Worm (Caenorhabditis elegans) whole organism, late embryonic: ENCODE data around the gene C12D8.13.
A peak's percentile ranks its signal among the peaks of the same experiment; 100 is the strongest.

Source experiments
- C08G9.2 ChIP-seq: sonication (generic microtip); optimal IDR thresholded peaks from 2 replicates; lab custom pipeline; 2016; ENCODE audit warnings: mild to moderate bottlenecking, missing genetic modification characterization, moderate library complexity, missing compliant biosample characterization
- C38D4.7 ChIP-seq: fragments of 200-800 bp; sonication (Bioruptor generic); optimal IDR thresholded peaks from 2 replicates; lab custom pipeline; 2018; ENCODE audit warnings: mild to moderate bottlenecking, missing genetic modification characterization, moderate library complexity, missing compliant biosample characterization
- F13H6.1 ChIP-seq: sonication (generic microtip); optimal IDR thresholded peaks from 2 replicates; lab custom pipeline; 2016; ENCODE audit warnings: missing genetic modification characterization, missing compliant biosample characterization
- K09A11.1 ChIP-seq: sonication (generic microtip); optimal IDR thresholded peaks from 2 replicates; lab custom pipeline; 2017; ENCODE audit warnings: antibody characterized with exemption, mild to moderate bottlenecking, missing genetic modification characterization, missing compliant biosample characterization; ENCODE audit not compliant: insufficient read depth
- T23F11.4 ChIP-seq: fragments of 200-800 bp; sonication (Bioruptor generic); optimal IDR thresholded peaks from 2 replicates; lab custom pipeline; 2018; ENCODE audit warnings: mild to moderate bottlenecking, missing genetic modification characterization, missing compliant biosample characterization
- ama-1 ChIP-seq: fragments of 150-350 bp; optimal IDR thresholded peaks from 2 replicates; lab custom pipeline; 2014
- ceh-14 ChIP-seq: sonication (generic microtip); optimal IDR thresholded peaks from 2 replicates; lab custom pipeline; 2016; ENCODE audit warnings: missing genotype, missing genetic modification characterization, missing compliant biosample characterization
- ceh-19 ChIP-seq: fragments of 200-800 bp; sonication (Bioruptor generic); optimal IDR thresholded peaks from 2 replicates; lab custom pipeline; 2018; ENCODE audit warnings: mild to moderate bottlenecking, missing genetic modification characterization, missing compliant biosample characterization
- ceh-2 ChIP-seq: sonication (generic microtip); optimal IDR thresholded peaks from 2 replicates; lab custom pipeline; 2016; ENCODE audit warnings: missing genotype, missing genetic modification characterization, missing compliant biosample characterization
- ceh-24 ChIP-seq: sonication (generic microtip); optimal IDR thresholded peaks from 2 replicates; lab custom pipeline; 2016; ENCODE audit warnings: mild to moderate bottlenecking, missing genetic modification characterization, missing compliant biosample characterization
- ceh-30 ChIP-seq: fragments of 150-350 bp; optimal IDR thresholded peaks from 2 replicates; lab custom pipeline; 2014; ENCODE audit warnings: missing biosample characterization, missing genetic modification characterization
- ceh-31 ChIP-seq: sonication (generic microtip); optimal IDR thresholded peaks from 2 replicates; lab custom pipeline; 2016; ENCODE audit warnings: missing genetic modification characterization, missing compliant biosample characterization
- ceh-48 ChIP-seq: sonication (generic microtip); optimal IDR thresholded peaks from 2 replicates; lab custom pipeline; 2016; ENCODE audit warnings: missing genetic modification characterization, inconsistent platforms, missing compliant biosample characterization
- ceh-6 ChIP-seq: fragments of 200-800 bp; sonication (Bioruptor generic); optimal IDR thresholded peaks from 2 replicates; lab custom pipeline; 2018; ENCODE audit warnings: mild to moderate bottlenecking, missing genetic modification characterization, missing compliant biosample characterization
- ceh-9 ChIP-seq: sonication (generic microtip); optimal IDR thresholded peaks from 2 replicates; lab custom pipeline; 2016; ENCODE audit warnings: mild to moderate bottlenecking, missing genetic modification characterization, inconsistent platforms, missing compliant biosample characterization
- dve-1 ChIP-seq: sonication (generic microtip); optimal IDR thresholded peaks from 2 replicates; lab custom pipeline; 2017; ENCODE audit warnings: antibody characterized with exemption, mild to moderate bottlenecking, missing genetic modification characterization, missing compliant biosample characterization
- elt-2 ChIP-seq: sonication (generic microtip); optimal IDR thresholded peaks from 2 replicates; lab custom pipeline; 2016; ENCODE audit warnings: missing genetic modification reagents, missing genetic modification characterization, missing compliant biosample characterization
- ets-4 ChIP-seq: sonication (generic microtip); optimal IDR thresholded peaks from 2 replicates; lab custom pipeline; 2016; ENCODE audit warnings: missing genetic modification characterization, missing compliant biosample characterization
- fkh-6 ChIP-seq: sonication (generic microtip); optimal IDR thresholded peaks from 2 replicates; lab custom pipeline; 2016; ENCODE audit warnings: missing genetic modification characterization, missing compliant biosample characterization
- hlh-13 ChIP-seq: fragments of 200-800 bp; sonication (Bioruptor generic); optimal IDR thresholded peaks from 2 replicates; lab custom pipeline; 2018; ENCODE audit warnings: mild to moderate bottlenecking, missing genetic modification characterization, missing compliant biosample characterization
- hlh-30 ChIP-seq: sonication (generic microtip); optimal IDR thresholded peaks from 2 replicates; lab custom pipeline; 2017; ENCODE audit warnings: antibody characterized with exemption, missing genetic modification characterization, missing compliant biosample characterization; ENCODE audit not compliant: insufficient read depth
- mec-3 ChIP-seq: sonication (generic microtip); optimal IDR thresholded peaks from 2 replicates; lab custom pipeline; 2016; ENCODE audit warnings: borderline replicate concordance, missing genetic modification characterization, missing compliant biosample characterization
- nfya-1 ChIP-seq: sonication (generic microtip); optimal IDR thresholded peaks from 2 replicates; lab custom pipeline; 2017; ENCODE audit warnings: missing genetic modification characterization, mild to moderate bottlenecking, missing compliant biosample characterization, antibody characterized with exemption, moderate library complexity
- odd-2 ChIP-seq: sonication (generic microtip); optimal IDR thresholded peaks from 2 replicates; lab custom pipeline; 2017; ENCODE audit warnings: antibody characterized with exemption, mild to moderate bottlenecking, missing genetic modification characterization, missing compliant biosample characterization
- pag-3 ChIP-seq: sonication (generic microtip); optimal IDR thresholded peaks from 2 replicates; lab custom pipeline; 2016; ENCODE audit warnings: missing compliant biosample characterization, missing genetic modification characterization, borderline replicate concordance
- pha-2 ChIP-seq: sonication (generic microtip); optimal IDR thresholded peaks from 2 replicates; lab custom pipeline; 2017; ENCODE audit warnings: mild to moderate bottlenecking, missing genetic modification characterization, missing compliant biosample characterization
- pha-4 ChIP-seq: fragments of 150-350 bp; optimal IDR thresholded peaks from 2 replicates; lab custom pipeline; 2018; ENCODE audit warnings: missing biosample characterization, missing genetic modification reagents, missing genetic modification characterization
- pqm-1 ChIP-seq: sonication (generic microtip); optimal IDR thresholded peaks from 2 replicates; lab custom pipeline; 2016; ENCODE audit warnings: missing genetic modification characterization, missing compliant biosample characterization
- pros-1 ChIP-seq: fragments of 150-350 bp; optimal IDR thresholded peaks from 2 replicates; lab custom pipeline; 2014; ENCODE audit warnings: missing biosample characterization, missing genetic modification reagents, missing genetic modification characterization
- ref-2 ChIP-seq: sonication (generic microtip); optimal IDR thresholded peaks from 2 replicates; lab custom pipeline; 2016; ENCODE audit warnings: missing genetic modification characterization, missing compliant biosample characterization
- rnt-1 ChIP-seq: sonication (generic microtip); optimal IDR thresholded peaks from 2 replicates; lab custom pipeline; 2016; ENCODE audit warnings: missing genetic modification characterization, missing compliant biosample characterization
- sdc-2 ChIP-seq: sonication (generic microtip); optimal IDR thresholded peaks from 2 replicates; lab custom pipeline; 2016; ENCODE audit warnings: missing genotype, missing genetic modification characterization, missing compliant biosample characterization
- sox-4 ChIP-seq: sonication (generic microtip); optimal IDR thresholded peaks from 2 replicates; lab custom pipeline; 2017; ENCODE audit warnings: mild to moderate bottlenecking, missing genetic modification characterization, inconsistent platforms, missing compliant biosample characterization
- tbx-2 ChIP-seq: sonication (generic microtip); optimal IDR thresholded peaks from 2 replicates; lab custom pipeline; 2016; ENCODE audit warnings: missing genetic modification characterization, missing compliant biosample characterization
- tbx-7 ChIP-seq: sonication (generic microtip); optimal IDR thresholded peaks from 2 replicates; lab custom pipeline; 2016; ENCODE audit warnings: missing genotype, missing genetic modification characterization, missing compliant biosample characterization
- ttx-3 ChIP-seq: sonication (generic microtip); optimal IDR thresholded peaks from 2 replicates; lab custom pipeline; 2016; ENCODE audit warnings: missing genetic modification reagents, missing genetic modification characterization, missing compliant biosample characterization
- unc-3 ChIP-seq, 2 experiments: fragments of 200-800 bp in 1 of 2; sonication (Bioruptor generic) in 1 of 2; sonication (generic microtip) in 1 of 2; conservative IDR thresholded peaks in 1 of 2; optimal IDR thresholded peaks in 1 of 2; 2 replicates each; pipeline versions ENCODE4 v1.3.6 to Lab custom; 2016 to 2022; ENCODE audit warnings: missing compliant biosample characterization in 2 of 2, missing genetic modification characterization in 2 of 2, missing genetic modification reagents in 1 of 2
- unc-42 ChIP-seq: sonication (generic microtip); optimal IDR thresholded peaks from 2 replicates; lab custom pipeline; 2016; ENCODE audit warnings: missing genotype, missing genetic modification characterization, missing compliant biosample characterization
- zip-5 ChIP-seq: sonication (generic microtip); optimal IDR thresholded peaks from 2 replicates; lab custom pipeline; 2016; ENCODE audit warnings: missing genetic modification characterization, missing compliant biosample characterization

C12D8.13 gene

ce11 chrV:10220605-10221004, at the start of gene C12D8.13:
TSS of gene C12D8.13 (minus strand) at chrV:10220705.
- TF ChIP-seq hlh-13 (no peak), ceh-6 (GFP tag; lab: Kevin White, UChicago) (no peak), K09A11.1 (tag; lab: Kevin White, UChicago) (no peak), sdc-2 (no peak), pha-2 (tag; lab: Kevin White, UChicago) (no peak), ceh-9 (tag; lab: Kevin White, UChicago) (no peak), ceh-48 (tag; lab: Kevin White, UChicago) (no peak), ets-4 (no peak), pha-4 (no peak), pqm-1 (tag; lab: Kevin White, UChicago) (no peak), T23F11.4 (GFP tag; lab: Kevin White, UChicago) (no peak)
- TF ChIP-seq, all 69 proteins: peak for 0

DNA sequence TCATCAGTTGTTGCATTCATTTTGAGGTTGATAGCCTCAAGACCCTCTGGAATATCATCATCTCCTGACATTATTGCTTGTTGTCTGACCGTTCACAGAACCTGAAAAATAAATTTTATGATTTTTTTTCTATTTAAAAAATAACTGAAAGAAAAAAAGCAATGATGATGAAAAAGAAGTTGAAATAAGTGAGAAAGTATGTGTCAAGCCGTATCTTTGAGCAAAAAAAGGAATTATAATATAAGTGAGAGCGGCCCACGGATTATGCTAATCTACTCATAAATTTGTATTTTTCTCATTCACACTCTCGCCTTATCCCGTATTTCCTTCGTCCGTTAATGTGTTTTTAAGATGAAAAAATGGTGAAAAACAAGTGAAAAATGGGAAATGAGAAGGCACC, 49.7 kb upstream of the C12D8.13 start, which contains the start of gene ric-4:
ric-4 (minus strand) TSS at position 101 of the 400 bp plus-strand sequence.
- TF ChIP-seq ttx-3 (no peak), ceh-31 (no peak), pros-1 (no peak), nfya-1 (tag; lab: Kevin White, UChicago) (no peak), ama-1 (lab: Kevin White, UChicago) (no peak), unc-3 (GFP tag; conservative IDR thresholded peaks at IDR 0.05; lab: Robert Waterston, UW) (no peak), unc-3 (tag; optimal IDR thresholded peaks at IDR 0.05; lab: Kevin White, UChicago) (no peak), pag-3 (tag; lab: Kevin White, UChicago) (no peak), hlh-30 (tag; lab: Kevin White, UChicago) (no peak), dve-1 (no peak), sdc-2 (no peak), ceh-14 (tag; lab: Kevin White, UChicago) (no peak), sox-4 (tag; lab: Kevin White, UChicago) (no peak), ceh-9 (tag; lab: Kevin White, UChicago) (no peak), unc-42 (tag; lab: Kevin White, UChicago) (no peak), fkh-6 (tag; lab: Kevin White, UChicago) (no peak), ceh-30 (tag; lab: Kevin White, UChicago) (no peak)
- TF ChIP-seq, all 69 proteins: peak for 0

DNA sequence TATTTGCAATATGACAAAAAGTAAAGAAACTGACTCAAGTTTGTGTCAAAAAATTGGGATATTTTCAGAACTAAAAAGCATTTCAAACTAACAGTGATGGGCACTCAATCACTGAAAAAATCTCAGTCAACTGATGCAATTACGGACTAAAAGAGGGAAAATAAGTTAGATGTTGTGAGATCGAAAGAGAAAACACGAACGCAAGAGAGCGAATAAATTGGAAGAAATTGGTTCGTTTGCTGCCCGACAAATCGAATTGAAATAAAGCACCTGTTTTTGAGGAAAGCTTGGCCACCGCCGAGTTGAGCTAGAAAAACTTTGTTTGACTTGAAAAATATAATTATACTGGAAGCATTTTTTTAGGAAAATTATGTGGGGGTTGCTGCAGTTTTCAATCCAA, 45.5 kb upstream of the C12D8.13 start:
- TF ChIP-seq unc-42 (tag; lab: Kevin White, UChicago) (peak; percentile 73), ceh-24 (no peak), tbx-2 (no peak), elt-2 (no peak)

ce11 chrV:10265019-10265418, 44.5 kb upstream of the C12D8.13 start:
- TF ChIP-seq ceh-9 (tag; lab: Kevin White, UChicago), result no peak
- TF ChIP-seq tbx-7 (tag; lab: Kevin White, UChicago), result no peak
- no peak for TF ChIP-seq ceh-24
- TF ChIP-seq sdc-2, result no peak
- no peak for TF ChIP-seq C38D4.7 (GFP tag; lab: Kevin White, UChicago)
- TF ChIP-seq unc-42 (tag; lab: Kevin White, UChicago), result peak; percentile 66
- no peak for TF ChIP-seq zip-5 (tag; lab: Kevin White, UChicago)
- no peak for TF ChIP-seq rnt-1 (tag; lab: Kevin White, UChicago)
- TF ChIP-seq ceh-19 (GFP tag; lab: Kevin White, UChicago), result peak; percentile 31

- TF ChIP-seq ceh-2 (tag; lab: Kevin White, UChicago), result no peak
- no peak for TF ChIP-seq ceh-9 (tag; lab: Kevin White, UChicago)
- no peak for TF ChIP-seq pha-2 (tag; lab: Kevin White, UChicago)
- no peak for TF ChIP-seq F13H6.1 (tag; lab: Kevin White, UChicago)
- TF ChIP-seq ref-2 (tag; lab: Kevin White, UChicago), result no peak
- TF ChIP-seq odd-2 (tag; lab: Kevin White, UChicago), result no peak
- no peak for TF ChIP-seq C08G9.2
- no peak for TF ChIP-seq mec-3
- no peak for TF ChIP-seq hlh-30 (tag; lab: Kevin White, UChicago)
Measured at ce11 chrV:10260460-10260859, 40.0 kb upstream of the C12D8.13 start, which contains the start of gene sri-18. TSS of gene sri-18 (minus strand) at chrV:10260560.
